Fruit fly (Drosophila melanogaster): ENCODE results near the gene cort.

cort gene

DNA sequence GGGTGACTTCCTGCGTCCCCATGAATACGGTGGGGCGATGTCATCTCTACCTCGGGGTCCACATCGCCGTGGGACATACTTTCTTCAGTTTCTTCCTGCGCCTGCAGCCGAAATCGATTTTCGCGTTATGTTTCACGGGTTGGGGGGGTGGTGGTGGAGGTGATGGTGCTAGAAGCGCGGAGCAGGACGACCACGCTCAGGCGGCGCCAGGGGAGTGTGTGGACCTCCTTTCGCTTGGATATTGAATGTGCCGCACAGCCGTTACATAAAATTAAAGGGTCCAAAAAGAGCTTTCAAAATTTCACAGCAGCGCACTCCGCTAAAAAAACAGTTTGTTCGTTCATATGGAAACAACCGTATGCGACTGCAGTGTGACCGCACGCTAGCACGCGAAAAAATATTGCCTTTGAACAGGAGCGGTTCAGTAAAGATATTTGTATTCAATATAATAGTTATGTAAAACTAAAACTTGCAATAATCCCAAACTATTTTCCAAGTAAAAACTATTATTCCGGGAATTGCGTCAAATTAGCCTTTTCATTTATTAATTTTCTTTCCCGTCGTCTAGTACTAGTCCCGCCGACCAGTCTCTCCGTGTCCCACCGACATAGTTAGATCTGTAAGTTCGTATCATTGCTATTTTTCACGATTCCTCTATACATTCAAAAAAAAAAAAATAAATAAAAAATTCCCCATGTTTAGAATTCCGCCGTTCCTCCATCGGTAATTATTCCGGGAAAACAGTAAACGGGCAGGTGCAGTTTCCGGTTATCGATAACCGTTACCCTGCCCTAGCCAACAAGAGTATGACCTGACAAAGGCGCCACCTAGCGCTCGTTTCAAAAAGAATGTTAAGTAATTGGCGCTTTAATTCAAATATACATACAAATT is 7.8 kb upstream of the cort start, which contains the start of gene Nhe3 (continued):
- TF ChIP-seq salr (GFP tag; optimal IDR thresholded peaks at IDR 0.05) = peak in 1 of 2 experiments; percentile 29
- peak; percentile 73 for TF ChIP-seq Ets21C (GFP tag; optimal IDR thresholded peaks at IDR 0.05)
- peak; percentile 73 for TF ChIP-seq CG8632 (GFP tag; optimal IDR thresholded peaks at IDR 0.05)
- peak; percentile 89 for TF ChIP-seq esn (GFP tag; optimal IDR thresholded peaks at IDR 0.05)
- peak; percentile 9 for TF ChIP-seq CG6854 (GFP tag; optimal IDR thresholded peaks at IDR 0.05)
- peak; percentile 82 for TF ChIP-seq cyc (GFP tag; optimal IDR thresholded peaks at IDR 0.05)
- TF ChIP-seq CG32006 (GFP tag; optimal IDR thresholded peaks at IDR 0.05) = no peak
- TF ChIP-seq acj6 (GFP tag; optimal IDR thresholded peaks at IDR 0.05) = peak; percentile 82
- peak; percentile 45 for TF ChIP-seq fkh (GFP tag; optimal IDR thresholded peaks at IDR 0.05)
- no peak for TF ChIP-seq net (GFP tag; optimal IDR thresholded peaks at IDR 0.05)
- peak; percentile 32 for TF ChIP-seq pdm3 (GFP tag; optimal IDR thresholded peaks at IDR 0.05)
- TF ChIP-seq CG9139 (GFP tag; optimal IDR thresholded peaks at IDR 0.05) = no peak
- TF ChIP-seq CG6792 (GFP tag; optimal IDR thresholded peaks at IDR 0.05) = peak; percentile 79
- TF ChIP-seq Eip75B (GFP tag; optimal IDR thresholded peaks at IDR 0.05) = peak; percentile 50

DNA sequence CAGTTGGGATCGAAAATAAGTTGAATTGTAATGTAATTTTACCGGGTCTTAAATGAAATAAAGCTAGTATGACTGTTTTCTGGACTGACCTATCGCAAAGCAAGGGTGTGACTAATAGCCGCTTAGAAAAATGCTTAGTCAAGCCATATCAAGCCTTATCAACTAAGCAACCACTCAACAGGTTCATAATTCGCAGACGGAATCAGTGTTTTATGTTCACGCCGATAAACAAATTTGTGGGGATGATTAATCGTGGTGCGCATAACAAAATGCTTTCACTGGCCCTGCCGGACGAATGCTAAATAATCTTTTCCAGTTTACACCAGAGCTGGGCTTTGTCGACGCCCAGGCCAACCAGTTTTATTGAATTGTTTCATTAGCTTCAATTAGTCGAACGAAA is 6.5 kb upstream of the cort start:
- TF ChIP-seq CG4318 (GFP tag; optimal IDR thresholded peaks at IDR 0.05) (no peak), Smox (GFP tag; optimal IDR thresholded peaks at IDR 0.05) (no peak), fkh (GFP tag; optimal IDR thresholded peaks at IDR 0.05) (peak; percentile 45), CG6276 (GFP tag; optimal IDR thresholded peaks at IDR 0.05) (no peak)

DNA sequence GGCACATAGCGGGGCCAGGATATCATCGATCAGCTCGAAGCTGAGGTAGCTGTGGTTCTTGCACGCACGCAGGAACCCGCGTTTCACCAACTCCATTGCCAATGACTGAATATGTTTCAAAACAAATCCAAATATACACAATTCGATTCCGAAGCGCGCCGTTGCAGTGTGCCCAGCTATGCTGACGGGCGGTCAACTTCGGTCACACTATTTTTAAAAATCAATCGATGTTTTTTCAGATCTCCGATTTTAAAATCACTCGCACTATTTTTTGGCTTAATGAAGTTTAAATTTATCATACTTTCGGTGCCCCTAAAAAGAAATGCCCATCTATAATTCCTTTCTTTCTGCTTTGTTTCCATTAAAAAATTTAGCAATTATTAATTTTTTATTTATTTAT is 1.0 kb upstream of the cort start, which contains the start of gene Nse1:
Gene Nse1, minus strand, starts transcription at position 173 of the 400 bp plus-strand sequence.
- TF ChIP-seq Sox102F (GFP tag; optimal IDR thresholded peaks at IDR 0.05) = no peak
- TF ChIP-seq CG31627 (GFP tag; optimal IDR thresholded peaks at IDR 0.05) = no peak
- TF ChIP-seq Hr4 (GFP tag; optimal IDR thresholded peaks at IDR 0.05) = no peak
- no peak for TF ChIP-seq lz (GFP tag; optimal IDR thresholded peaks at IDR 0.05)
- no peak for TF ChIP-seq CG34406 (GFP tag; optimal IDR thresholded peaks at IDR 0.05)
- no peak for TF ChIP-seq cyc (GFP tag; optimal IDR thresholded peaks at IDR 0.05)
- TF ChIP-seq ss (GFP tag; optimal IDR thresholded peaks at IDR 0.05) = no peak
- TF ChIP-seq Eip75B (GFP tag; optimal IDR thresholded peaks at IDR 0.05) = no peak
- TF ChIP-seq Hr39 (GFP tag; optimal IDR thresholded peaks at IDR 0.05) = no peak
- no peak for TF ChIP-seq CG10631 (GFP tag; optimal IDR thresholded peaks at IDR 0.05)
- no peak for TF ChIP-seq Sox15 (GFP tag; optimal IDR thresholded peaks at IDR 0.05)
- TF ChIP-seq CG9139 (GFP tag; optimal IDR thresholded peaks at IDR 0.05) = no peak
- TF ChIP-seq Eip93F (GFP tag; optimal IDR thresholded peaks at IDR 0.05) = no peak
- TF ChIP-seq achi (GFP tag; optimal IDR thresholded peaks at IDR 0.05) = no peak
- TF ChIP-seq fd85E (GFP tag; optimal IDR thresholded peaks at IDR 0.05) = no peak
- TF ChIP-seq Sox14 (GFP tag; optimal IDR thresholded peaks at IDR 0.05) = no peak
- no peak for TF ChIP-seq CG6163 (GFP tag; IDR thresholded peaks at IDR 0.05)
- no peak for TF ChIP-seq svp (GFP tag)
- TF ChIP-seq spab (GFP tag; optimal IDR thresholded peaks at IDR 0.05) = no peak
- TF ChIP-seq dsx (GFP tag; optimal IDR thresholded peaks at IDR 0.05; ENCODE audit: poor library complexity, severe bottlenecking) = no peak
